Worm (Caenorhabditis elegans) whole organism, early embryonic: Measurements from ENCODE around the gene ZK686.1.

Experiments used
- F13C5.2 ChIP-seq: sonication (generic microtip); optimal IDR thresholded peaks from 2 replicates; lab custom pipeline; 2017; ENCODE audit warnings: mild to moderate bottlenecking, missing genetic modification characterization, inconsistent platforms, missing compliant biosample characterization
- ceh-13 ChIP-seq: fragments of 200-800 bp; sonication (Bioruptor generic); optimal IDR thresholded peaks from 2 replicates; lab custom pipeline; 2018; ENCODE audit warnings: mild to moderate bottlenecking, missing genetic modification characterization, missing compliant biosample characterization
- ceh-36 ChIP-seq: sonication (generic microtip); optimal IDR thresholded peaks from 2 replicates; lab custom pipeline; 2016; ENCODE audit warnings: missing genetic modification characterization, inconsistent platforms, missing compliant biosample characterization
- flt-1 ChIP-seq: fragments of 200-800 bp; sonication (Bioruptor generic); IDR thresholded peaks from 2 replicates; pipeline ENCODE4 v1.3.6; 2022; ENCODE audit warnings: missing genetic modification characterization, missing compliant biosample characterization
- hmbx-1 ChIP-seq: sonication (generic microtip); optimal IDR thresholded peaks from 2 replicates; lab custom pipeline; 2016; ENCODE audit warnings: mild to moderate bottlenecking, missing genetic modification characterization, missing compliant biosample characterization
- hmg-4 ChIP-seq: fragments of 200-800 bp; sonication (Bioruptor generic); optimal IDR thresholded peaks from 2 replicates; lab custom pipeline; 2018; ENCODE audit warnings: mild to moderate bottlenecking, missing genetic modification characterization, missing compliant biosample characterization
- tbx-37 ChIP-seq: fragments of 200-800 bp; sonication (Bioruptor generic); conservative IDR thresholded peaks from 2 replicates; pipeline ENCODE4 v1.3.6; 2022; ENCODE audit warnings: missing genetic modification reagents, missing genetic modification characterization, missing compliant biosample characterization
- tra-4 ChIP-seq: sonication (generic microtip); optimal IDR thresholded peaks from 2 replicates; lab custom pipeline; 2017; ENCODE audit warnings: missing genetic modification characterization, missing compliant biosample characterization

DNA sequence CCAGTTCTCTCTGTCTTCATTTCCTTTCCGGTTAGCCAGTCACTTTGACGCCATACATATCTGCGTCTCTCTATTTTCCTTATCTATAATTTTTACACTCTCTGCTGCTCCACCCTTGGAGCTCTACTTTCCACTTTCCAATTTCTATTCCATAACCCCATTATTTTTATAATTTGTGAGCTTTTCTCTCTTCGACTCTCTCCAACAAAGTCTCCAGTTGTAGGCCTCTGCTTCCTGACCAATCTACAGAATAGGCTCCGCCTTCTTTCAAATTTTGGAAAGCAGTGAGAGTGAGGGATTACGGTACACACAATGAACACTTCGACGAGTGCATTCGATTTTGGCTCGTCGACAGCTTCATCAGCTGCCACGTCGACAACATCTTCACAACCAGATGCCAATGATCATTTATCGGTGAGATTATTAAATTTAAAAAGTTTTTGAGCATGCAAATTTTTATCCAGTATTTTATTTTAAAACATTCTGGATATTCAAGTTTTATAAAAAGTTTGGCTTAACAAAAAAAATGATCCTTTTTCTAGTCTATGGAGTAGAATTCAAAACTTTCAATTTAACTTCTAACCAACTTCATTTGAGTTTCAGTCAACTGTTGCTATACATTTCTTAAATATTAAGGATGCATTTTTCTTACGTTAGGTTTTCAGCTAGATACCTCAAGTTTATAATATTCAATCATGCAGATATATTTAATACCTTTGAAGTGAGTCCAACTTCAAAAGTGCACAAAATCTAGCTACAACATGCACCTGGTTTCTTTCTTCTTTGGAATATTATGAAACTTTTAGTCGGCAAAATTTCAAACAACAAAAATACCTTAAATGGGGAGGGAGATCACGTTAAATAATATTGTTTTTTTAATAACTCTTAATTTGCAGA lies 41.5 kb downstream of the ZK686.1 start, which contains the start of gene egl-5:
- no peak for TF ChIP-seq ceh-36 (tag; lab: Kevin White, UChicago)
- TF ChIP-seq hmbx-1 (tag; lab: Kevin White, UChicago): no peak
- no peak for TF ChIP-seq hmg-4
- no peak for TF ChIP-seq ceh-13 (GFP tag; lab: Kevin White, UChicago)
- no peak for TF ChIP-seq F13C5.2 (tag; lab: Kevin White, UChicago)
- no peak for TF ChIP-seq tbx-37 (GFP tag; lab: Robert Waterston, UW)
- TF ChIP-seq tra-4 (tag; lab: Kevin White, UChicago): no peak
- no peak for TF ChIP-seq flt-1 (GFP tag; lab: Robert Waterston, UW)
